Worm (Caenorhabditis elegans): ENCODE data around the gene K07H8.8.

- TF ChIP-seq fkh-10 (GFP tag; optimal IDR thresholded peaks at IDR 0.05) (no peak), nhr-76 (tag; optimal IDR thresholded peaks at IDR 0.05) (no peak), nhr-28 (tag; optimal IDR thresholded peaks at IDR 0.05) (peak; percentile 3), F10B5.3 (tag; optimal IDR thresholded peaks at IDR 0.05) (no peak), jun-1 (tag; optimal IDR thresholded peaks at IDR 0.05) (no peak), unc-62 (GFP tag; optimal IDR thresholded peaks at IDR 0.05 in 1 of 2) (no peak), unc-62 (tag; optimal IDR thresholded peaks at IDR 0.05) (no peak)
Measured at ce11 chrIV:8289580-8290323, 21.5 kb upstream of the K07H8.8 start, which contains the start of gene daf-31.
